Fruit fly (Drosophila melanogaster): ENCODE results near the gene Or10a.

Gene Or10a

dm6 chrX:11425956-11426598 is 8.9 kb upstream of the Or10a start:
- TF ChIP-seq CG11902 (GFP tag; optimal IDR thresholded peaks at IDR 0.05), result no peak
- peak; percentile 8 for TF ChIP-seq Eip78C (GFP tag)

dm6 chrX:11425401-11425800 is 8.2 kb upstream of the Or10a start:
- TF ChIP-seq CG10631 (GFP tag; optimal IDR thresholded peaks at IDR 0.05) (no peak), vri (GFP tag; optimal IDR thresholded peaks at IDR 0.05) (peak; percentile 42), svp (GFP tag) (peak; percentile 68)

- TF ChIP-seq net (GFP tag; optimal IDR thresholded peaks at IDR 0.05), result no peak
- no peak for TF ChIP-seq svp (GFP tag)
- TF ChIP-seq salr (GFP tag; optimal IDR thresholded peaks at IDR 0.05), result no peak
- no peak for TF ChIP-seq Gug (GFP tag; IDR thresholded peaks at IDR 0.05)
- TF ChIP-seq Eip93F (GFP tag; optimal IDR thresholded peaks at IDR 0.05), result no peak
- TF ChIP-seq CG3032 (tag; optimal IDR thresholded peaks at IDR 0.05), result no peak
- no peak for TF ChIP-seq CG6163 (GFP tag; IDR thresholded peaks at IDR 0.05)
- TF ChIP-seq Smox (GFP tag; optimal IDR thresholded peaks at IDR 0.05), result no peak
- no peak for TF ChIP-seq CG6854 (GFP tag; optimal IDR thresholded peaks at IDR 0.05)
- no peak for TF ChIP-seq acj6 (GFP tag; optimal IDR thresholded peaks at IDR 0.05)
Observed at dm6 chrX:11424512-11424911, 7.3 kb upstream of the Or10a start.

dm6 chrX:11423277-11423717 is 6.1 kb upstream of the Or10a start:
- TF ChIP-seq CG10631 (GFP tag; optimal IDR thresholded peaks at IDR 0.05), result peak; percentile 48
- TF ChIP-seq net (GFP tag; optimal IDR thresholded peaks at IDR 0.05), result peak; percentile 54
- TF ChIP-seq CG6163 (GFP tag; IDR thresholded peaks at IDR 0.05), result peak; percentile 75; the same call in 2 of the 3 replicates
- peak; percentile 91 for TF ChIP-seq svp (GFP tag)
- peak; percentile 92 for TF ChIP-seq topi (GFP tag; optimal IDR thresholded peaks at IDR 0.05)
- TF ChIP-seq dac (GFP tag; optimal IDR thresholded peaks at IDR 0.05), result no peak
- peak; percentile 79 for TF ChIP-seq Sox14 (GFP tag; optimal IDR thresholded peaks at IDR 0.05)
- peak; percentile 42 for TF ChIP-seq fkh (GFP tag; optimal IDR thresholded peaks at IDR 0.05)
- peak; percentile 65 for TF ChIP-seq achi (GFP tag; optimal IDR thresholded peaks at IDR 0.05)
- TF ChIP-seq acj6 (GFP tag; optimal IDR thresholded peaks at IDR 0.05), result peak; percentile 68
- TF ChIP-seq CG8119 (GFP tag; IDR thresholded peaks at IDR 0.05), result peak; percentile 70; the same call in 2 of the 3 replicates
- TF ChIP-seq ss (GFP tag; optimal IDR thresholded peaks at IDR 0.05), result no peak
- peak; percentile 58 for TF ChIP-seq CG11902 (GFP tag; optimal IDR thresholded peaks at IDR 0.05)
- no peak for TF ChIP-seq Hr38 (GFP tag; optimal IDR thresholded peaks at IDR 0.05)
- TF ChIP-seq eg (GFP tag; IDR thresholded peaks at IDR 0.05), result peak; percentile 84
- peak; percentile 70 for TF ChIP-seq CG6276 (GFP tag; optimal IDR thresholded peaks at IDR 0.05)
- TF ChIP-seq CG6854 (GFP tag; optimal IDR thresholded peaks at IDR 0.05), result peak; percentile 62
- TF ChIP-seq Gug (GFP tag; IDR thresholded peaks at IDR 0.05), result peak; percentile 65
- TF ChIP-seq Ets96B (tag; optimal IDR thresholded peaks at IDR 0.05), result no peak
- TF ChIP-seq Eip78C (GFP tag), result peak; percentile 78
- TF ChIP-seq fd59A (GFP tag; optimal IDR thresholded peaks at IDR 0.05), result no peak
- peak; percentile 90 for TF ChIP-seq vri (GFP tag; optimal IDR thresholded peaks at IDR 0.05)
- peak; percentile 71 for TF ChIP-seq CG3919 (GFP tag; optimal IDR thresholded peaks at IDR 0.05)
- TF ChIP-seq esn (GFP tag; optimal IDR thresholded peaks at IDR 0.05), result peak; percentile 90
- peak; percentile 70 for TF ChIP-seq CG32006 (GFP tag; optimal IDR thresholded peaks at IDR 0.05)
- TF ChIP-seq CG1621 (tag; optimal IDR thresholded peaks at IDR 0.05), result no peak
- TF ChIP-seq Eip75B (GFP tag; optimal IDR thresholded peaks at IDR 0.05), result peak; percentile 45
- no peak for TF ChIP-seq CG3032 (tag; optimal IDR thresholded peaks at IDR 0.05)
- TF ChIP-seq CG9139 (GFP tag; optimal IDR thresholded peaks at IDR 0.05), result no peak
- TF ChIP-seq CG11294 (GFP tag; IDR thresholded peaks at IDR 0.05), result peak; percentile 76
- TF ChIP-seq Eip93F (GFP tag; optimal IDR thresholded peaks at IDR 0.05), result peak; percentile 82
- TF ChIP-seq fd85E (GFP tag; optimal IDR thresholded peaks at IDR 0.05), result no peak
- TF ChIP-seq Sox102F (GFP tag; optimal IDR thresholded peaks at IDR 0.05), result peak; percentile 87
- peak; percentile 80 for TF ChIP-seq CG15336 (GFP tag; IDR thresholded peaks at IDR 0.05)
- peak; percentile 68 for TF ChIP-seq CG6792 (GFP tag; optimal IDR thresholded peaks at IDR 0.05)
- TF ChIP-seq CG11762 (GFP tag; optimal IDR thresholded peaks at IDR 0.05; ENCODE audit: insufficient read depth), result peak; percentile 72
- peak; percentile 89 for TF ChIP-seq lz (GFP tag; optimal IDR thresholded peaks at IDR 0.05)
- peak; percentile 67 for TF ChIP-seq Blimp-1 (GFP tag; optimal IDR thresholded peaks at IDR 0.05)
- TF ChIP-seq Sox15 (GFP tag; optimal IDR thresholded peaks at IDR 0.05), result peak; percentile 67
- TF ChIP-seq salr (GFP tag; optimal IDR thresholded peaks at IDR 0.05), result peak in 1 of 2 experiments; percentile 30
- peak; percentile 78 for TF ChIP-seq OdsH (GFP tag; optimal IDR thresholded peaks at IDR 0.05)
- TF ChIP-seq Hr4 (GFP tag; optimal IDR thresholded peaks at IDR 0.05), result peak; percentile 76

Data from whole organism, prepupa.